Fruit fly (Drosophila melanogaster) whole organism, embryonic: ENCODE data around the gene Ugt35E2.

Experiments
- CG10431 ChIP-seq: fragments of 200-800 bp; sonication (Bioruptor generic); optimal IDR thresholded peaks from 3 replicates; lab custom pipeline; 2018; ENCODE audit warnings: missing biosample characterization, mild to moderate bottlenecking, missing genetic modification characterization
- CG10565 ChIP-seq: fragments of 200-800 bp; sonication (Bioruptor generic); optimal IDR thresholded peaks from 3 replicates; lab custom pipeline; 2016; ENCODE audit warnings: missing biosample characterization, mild to moderate bottlenecking, missing genetic modification characterization
- CG10979 ChIP-seq: fragments of 200-800 bp; sonication (Bioruptor generic); optimal IDR thresholded peaks from 2 replicates; lab custom pipeline; 2018; ENCODE audit warnings: missing biosample characterization, mild to moderate bottlenecking, missing genetic modification characterization, moderate library complexity
- CG14965 ChIP-seq: fragments of 200-800 bp; sonication (Bioruptor generic); optimal IDR thresholded peaks from 2 replicates; lab custom pipeline; 2016; ENCODE audit warnings: missing biosample characterization, missing genetic modification characterization, borderline replicate concordance
- CG18011 ChIP-seq: fragments of 200-800 bp; sonication (Bioruptor generic); optimal IDR thresholded peaks from 2 replicates; lab custom pipeline; 2017; ENCODE audit warnings: missing biosample characterization, missing genetic modification characterization, mild to moderate bottlenecking, moderate library complexity, missing genotype
- CG18262 ChIP-seq: fragments of 200-800 bp; optimal IDR thresholded peaks from 3 replicates; lab custom pipeline; 2019; ENCODE audit warnings: missing biosample characterization, mild to moderate bottlenecking, missing genetic modification characterization, moderate library complexity
- CG1832 ChIP-seq: fragments of 200-800 bp; sonication (Bioruptor generic); optimal IDR thresholded peaks from 2 replicates; lab custom pipeline; 2017; ENCODE audit warnings: missing biosample characterization, mild to moderate bottlenecking, missing genetic modification characterization, inconsistent platforms
- CG18599 ChIP-seq: fragments of 200-800 bp; sonication (Bioruptor generic); optimal IDR thresholded peaks from 3 replicates; lab custom pipeline; 2017; ENCODE audit warnings: missing biosample characterization, missing genetic modification characterization, mild to moderate bottlenecking, moderate library complexity, missing genetic modification reagents
- CG2199 ChIP-seq: fragments of 200-800 bp; sonication (Bioruptor generic); IDR thresholded peaks from 3 replicates; pipeline ENCODE4 v1.3.6; 2022; ENCODE audit warnings: missing biosample characterization, missing genetic modification characterization
- CG3163 ChIP-seq: fragments of 200-800 bp; sonication (Bioruptor generic); optimal IDR thresholded peaks from 3 replicates; lab custom pipeline; 2016; ENCODE audit warnings: missing biosample characterization, missing genetic modification characterization
- CG32772 ChIP-seq: fragments of 200-800 bp; sonication (Bioruptor generic); IDR thresholded peaks from 2 replicates; pipeline ENCODE4 v1.3.6; 2022; ENCODE audit warnings: missing biosample characterization, missing genetic modification characterization
- CG3726 ChIP-seq: fragments of 200-800 bp; sonication (Bioruptor generic); IDR thresholded peaks from 3 replicates; pipeline ENCODE4, ENCODE4 v1.3.6; 2022; ENCODE audit warnings: missing biosample characterization, missing genetic modification characterization
- CG43689 ChIP-seq: fragments of 200-800 bp; sonication (Bioruptor generic); IDR thresholded peaks from 2 replicates; pipeline ENCODE4 v1.3.6; 2022; ENCODE audit warnings: missing biosample characterization, missing genetic modification characterization
- CG4617 ChIP-seq: fragments of 200-800 bp; sonication (Bioruptor generic); optimal IDR thresholded peaks from 3 replicates; lab custom pipeline; 2016; ENCODE audit warnings: missing biosample characterization, missing genetic modification characterization, borderline replicate concordance
- CG6854 ChIP-seq: fragments of 200-800 bp; sonication (Bioruptor generic); optimal IDR thresholded peaks from 3 replicates; lab custom pipeline; 2017; ENCODE audit warnings: missing biosample characterization, mild to moderate bottlenecking, missing genetic modification characterization
- CG7963 ChIP-seq: fragments of 200-800 bp; sonication (Bioruptor generic); IDR thresholded peaks from 3 replicates; pipeline ENCODE4 v1.3.6; 2022; ENCODE audit warnings: missing biosample characterization, missing genetic modification characterization; ENCODE audit not compliant: partially characterized antibody
- CG8478 ChIP-seq: fragments of >200 bp; optimal IDR thresholded peaks from 2 replicates; lab custom pipeline; 2018
- CG8765 ChIP-seq: fragments of 200-800 bp; sonication (Bioruptor generic); IDR thresholded peaks from 2 replicates; pipeline ENCODE4 v1.3.6; 2022; ENCODE audit warnings: missing biosample characterization, missing genetic modification characterization
- CG9437 ChIP-seq: fragments of 200-800 bp; sonication (Bioruptor generic); optimal IDR thresholded peaks from 2 replicates; lab custom pipeline; 2018; ENCODE audit warnings: missing biosample characterization, mild to moderate bottlenecking, missing genetic modification characterization
- Deaf1 ChIP-seq: fragments of 200-800 bp; optimal IDR thresholded peaks from 3 replicates; lab custom pipeline; 2019; ENCODE audit warnings: missing biosample characterization, mild to moderate bottlenecking, missing genetic modification characterization, moderate library complexity
- Dfd ChIP-seq, 2 experiments: fragments of >200 bp; optimal IDR thresholded peaks; 2 replicates each; lab custom pipeline; 2017; ENCODE audit warnings: missing biosample characterization in 2 of 2, missing genetic modification characterization in 2 of 2
- Dref ChIP-seq: fragments of 200-800 bp; sonication (Bioruptor generic); IDR thresholded peaks from 2 replicates; pipeline ENCODE4 v1.3.6; 2022; ENCODE audit warnings: missing biosample characterization, missing genetic modification characterization
- Drgx ChIP-seq: fragments of 200-800 bp; sonication (Bioruptor generic); IDR thresholded peaks from 2 replicates; pipeline ENCODE4 v1.3.6; 2022; ENCODE audit warnings: missing biosample characterization, missing genetic modification characterization
- HLH3B ChIP-seq: fragments of 200-800 bp; sonication (Bioruptor generic); IDR thresholded peaks from 2 replicates; pipeline ENCODE4 v1.3.6; 2022; ENCODE audit warnings: missing biosample characterization, missing genetic modification characterization
- Kr ChIP-seq: fragments of 200-800 bp; sonication (Bioruptor generic); optimal IDR thresholded peaks from 2 replicates; lab custom pipeline; 2017; ENCODE audit warnings: missing biosample characterization, mild to moderate bottlenecking, missing genetic modification characterization
- MBD-R2 ChIP-seq: fragments of 200-800 bp; sonication (Bioruptor generic); IDR thresholded peaks from 2 replicates; pipeline ENCODE4 v1.3.6; 2022; ENCODE audit warnings: missing biosample characterization, missing genetic modification characterization
- NFAT ChIP-seq: fragments of 200-800 bp; sonication (Bioruptor generic); IDR thresholded peaks from 2 replicates; pipeline ENCODE4 v1.3.6; 2022; ENCODE audit warnings: missing biosample characterization, missing genetic modification characterization
- Opbp ChIP-seq: fragments of 200-800 bp; sonication (Bioruptor generic); IDR thresholded peaks from 3 replicates; pipeline ENCODE4 v1.3.6; 2022; ENCODE audit warnings: missing biosample characterization, missing genetic modification characterization; ENCODE audit not compliant: partially characterized antibody
- Sox102F ChIP-seq: fragments of 200-800 bp; sonication (Bioruptor generic); optimal IDR thresholded peaks from 2 replicates; lab custom pipeline; 2018; ENCODE audit warnings: missing biosample characterization, mild to moderate bottlenecking, missing genetic modification characterization, moderate library complexity
- Stat92E ChIP-seq, 3 experiments: fragments of >200 bp in 2 of 3; fragments of 200-800 bp in 1 of 3; sonication (Bioruptor generic) in 1 of 3; optimal IDR thresholded peaks; 2 replicates each; lab custom pipeline; 2017 to 2019; ENCODE audit warnings: missing biosample characterization in 3 of 3, missing genetic modification characterization in 3 of 3, mild to moderate bottlenecking in 1 of 3, moderate library complexity in 1 of 3
- ara ChIP-seq: fragments of 200-800 bp; sonication (Bioruptor generic); IDR thresholded peaks from 2 replicates; pipeline ENCODE4 v1.3.6; 2022; ENCODE audit warnings: missing biosample characterization, missing genetic modification characterization
- bab2 ChIP-seq: fragments of 200-800 bp; sonication (Bioruptor generic); optimal IDR thresholded peaks from 2 replicates; lab custom pipeline; 2016; ENCODE audit warnings: missing biosample characterization, missing genetic modification characterization
- bbx ChIP-seq: fragments of 200-800 bp; sonication (Bioruptor generic); IDR thresholded peaks from 2 replicates; pipeline ENCODE4 v1.3.6; 2022; ENCODE audit warnings: missing biosample characterization, missing genetic modification characterization; ENCODE audit not compliant: partially characterized antibody
- bigmax ChIP-seq: fragments of 200-800 bp; sonication (Bioruptor generic); optimal IDR thresholded peaks from 2 replicates; lab custom pipeline; 2018; ENCODE audit warnings: missing biosample characterization, mild to moderate bottlenecking, missing genetic modification characterization
- cas ChIP-seq: fragments of 200-800 bp; sonication (Bioruptor generic); IDR thresholded peaks from 2 replicates; pipeline ENCODE4 v1.3.6; 2022; ENCODE audit warnings: missing biosample characterization, missing genetic modification characterization
- caup ChIP-seq: fragments of 200-800 bp; sonication (Bioruptor generic); optimal IDR thresholded peaks from 3 replicates; lab custom pipeline; 2017; ENCODE audit warnings: missing biosample characterization, mild to moderate bottlenecking, missing genetic modification characterization, moderate library complexity; ENCODE audit not compliant: severe bottlenecking
- dati ChIP-seq: fragments of 200-800 bp; sonication (Bioruptor generic); IDR thresholded peaks from 2 replicates; pipeline ENCODE4 v1.3.6; 2022; ENCODE audit warnings: missing biosample characterization, missing genetic modification characterization
- emc ChIP-seq: fragments of 200-800 bp; sonication (Bioruptor generic); optimal IDR thresholded peaks from 2 replicates; lab custom pipeline; 2016; ENCODE audit warnings: missing biosample characterization, missing genetic modification characterization
- mirr ChIP-seq: fragments of 200-800 bp; sonication (Bioruptor generic); optimal IDR thresholded peaks from 3 replicates; lab custom pipeline; 2018; ENCODE audit warnings: missing biosample characterization, mild to moderate bottlenecking, missing genetic modification characterization
- nerfin-1 ChIP-seq: fragments of 200-800 bp; sonication (Bioruptor generic); optimal IDR thresholded peaks from 3 replicates; lab custom pipeline; 2019; ENCODE audit warnings: missing biosample characterization, mild to moderate bottlenecking, missing genetic modification characterization, moderate library complexity
- pb ChIP-seq: fragments of 200-800 bp; sonication (Bioruptor generic); optimal IDR thresholded peaks from 3 replicates; lab custom pipeline; 2016; ENCODE audit warnings: missing biosample characterization, missing genetic modification characterization
- pros ChIP-seq: fragments of 200-800 bp; sonication (Bioruptor generic); optimal IDR thresholded peaks from 3 replicates; lab custom pipeline; 2019; ENCODE audit warnings: missing biosample characterization, mild to moderate bottlenecking, missing genetic modification characterization, moderate library complexity
- scrt ChIP-seq: fragments of 200-800 bp; sonication (Bioruptor generic); optimal IDR thresholded peaks from 2 replicates; lab custom pipeline; 2018; ENCODE audit warnings: missing biosample characterization, mild to moderate bottlenecking, missing genetic modification characterization, moderate library complexity
- sqz ChIP-seq: fragments of 200-800 bp; sonication (Bioruptor generic); optimal IDR thresholded peaks from 3 replicates; lab custom pipeline; 2018; ENCODE audit warnings: missing biosample characterization, mild to moderate bottlenecking, missing genetic modification characterization
- stc ChIP-seq: fragments of 200-800 bp; sonication (Bioruptor generic); IDR thresholded peaks from 2 replicates; pipeline ENCODE4 v1.3.6; 2022; ENCODE audit warnings: missing biosample characterization, missing genetic modification characterization
- stwl ChIP-seq: fragments of 200-800 bp; sonication (Bioruptor generic); optimal IDR thresholded peaks from 3 replicates; lab custom pipeline; 2018; ENCODE audit warnings: missing biosample characterization, mild to moderate bottlenecking, missing genetic modification characterization, moderate library complexity
- zen ChIP-seq: fragments of 200-800 bp; sonication (Bioruptor generic); optimal IDR thresholded peaks from 3 replicates; lab custom pipeline; 2018; ENCODE audit warnings: missing biosample characterization, mild to moderate bottlenecking, missing genetic modification characterization, moderate library complexity
- zen2 ChIP-seq: fragments of 200-800 bp; sonication (Bioruptor generic); IDR thresholded peaks from 3 replicates; pipeline ENCODE4 v1.3.6; 2022; ENCODE audit warnings: missing biosample characterization, missing genetic modification characterization; ENCODE audit not compliant: partially characterized antibody

Gene Ugt35E2

dm6 chr3R:11211291-11212061, 43.7 kb upstream of the Ugt35E2 start (continued):
- peak; percentile 53; the same call in 1 of the 3 replicates for TF ChIP-seq CG3726 (GFP tag; lab: Robert Waterston, UW)
- TF ChIP-seq dati (GFP tag; lab: Robert Waterston, UW) = no peak
- peak; percentile 68 for TF ChIP-seq bab2 (GFP tag; lab: Kevin White, UChicago)
- TF ChIP-seq Kr (GFP tag; lab: Kevin White, UChicago) = no peak
- TF ChIP-seq CG32772 (GFP tag; lab: Robert Waterston, UW) = peak; percentile 61
- no peak for TF ChIP-seq CG10431
- 0 out of 2 replicates have a peak, but pooled peaks have one; percentile 31 for TF ChIP-seq bbx (GFP tag; lab: Robert Waterston, UW)
- peak; percentile 37 for TF ChIP-seq CG9437
- no peak for TF ChIP-seq nerfin-1 (tag; lab: Kevin White, UChicago)
- peak; percentile 99 for TF ChIP-seq bigmax (GFP tag; lab: Kevin White, UChicago)
- peak; percentile 74 for TF ChIP-seq HLH3B (GFP tag; lab: Robert Waterston, UW)
- TF ChIP-seq CG8478 (lab: Kevin White, UChicago) = no peak
- peak; percentile 56 for TF ChIP-seq caup (GFP tag; lab: Kevin White, UChicago)
- peak; percentile 34 for TF ChIP-seq CG3163 (GFP tag; lab: Kevin White, UChicago)
- TF ChIP-seq CG14965 (GFP tag; lab: Kevin White, UChicago) = no peak
- peak; percentile 67 for TF ChIP-seq stc (GFP tag; lab: Robert Waterston, UW)
- TF ChIP-seq CG43689 (GFP tag; lab: Robert Waterston, UW) = no peak
- TF ChIP-seq zen2 = no peak
- peak; percentile 65 for TF ChIP-seq CG4617
- peak; percentile 68 for TF ChIP-seq mirr (GFP tag; lab: Kevin White, UChicago)
- peak; percentile 61 for TF ChIP-seq CG18262
- peak; percentile 70 for TF ChIP-seq Drgx (GFP tag; lab: Robert Waterston, UW)
- TF ChIP-seq CG6854 (GFP tag; lab: Kevin White, UChicago) = peak; percentile 9
- TF ChIP-seq Stat92E (GFP tag; optimal IDR thresholded peaks at IDR 0.05; lab: Kevin White, UChicago) = no peak
- peak; percentile 53 for TF ChIP-seq zen
- TF ChIP-seq Sox102F (GFP tag; lab: Kevin White, UChicago) = peak; percentile 75
- no peak; the same call in 1 of the 2 replicates for TF ChIP-seq MBD-R2 (GFP tag; lab: Robert Waterston, UW)
- peak; percentile 73 for TF ChIP-seq CG18599 (GFP tag; lab: Kevin White, UChicago)
- peak; percentile 87 for TF ChIP-seq NFAT (GFP tag; lab: Robert Waterston, UW)
- peak; percentile 34 for TF ChIP-seq pros
- TF ChIP-seq sqz (GFP tag; lab: Kevin White, UChicago) = peak; percentile 10
- no peak for TF ChIP-seq Dfd (GFP tag; optimal IDR thresholded peaks at IDR 0.05; lab: Kevin White, UChicago)
- TF ChIP-seq pb (GFP tag; lab: Kevin White, UChicago) = peak; percentile 34
- TF ChIP-seq CG2199 (GFP tag; lab: Robert Waterston, UW) = 0 out of 3 replicates have a peak, but pooled peaks have one; percentile 28
- TF ChIP-seq emc (GFP tag; lab: Kevin White, UChicago) = peak; percentile 20
- TF ChIP-seq CG10979 = peak; percentile 50
- no peak for TF ChIP-seq CG7963 (GFP tag; lab: Robert Waterston, UW)
- TF ChIP-seq CG18011 (GFP tag; lab: Kevin White, UChicago) = peak; percentile 5
- no peak for TF ChIP-seq Opbp
- peak; percentile 8; the same call in 1 of the 2 replicates for TF ChIP-seq CG8765 (GFP tag; lab: Robert Waterston, UW)
- no peak for TF ChIP-seq stwl
- TF ChIP-seq Deaf1 (tag; lab: Kevin White, UChicago) = peak; percentile 35
- peak; percentile 67 for TF ChIP-seq ara (GFP tag; lab: Robert Waterston, UW)
- peak; percentile 99 for TF ChIP-seq scrt (GFP tag; lab: Kevin White, UChicago)
- TF ChIP-seq cas (GFP tag; lab: Robert Waterston, UW) = peak; percentile 44; the same call in 1 of the 2 replicates
- TF ChIP-seq CG10565 (GFP tag; lab: Kevin White, UChicago) = no peak
- TF ChIP-seq CG1832 (GFP tag; lab: Kevin White, UChicago) = peak; percentile 43
- TF ChIP-seq Dref (GFP tag; lab: Robert Waterston, UW) = peak; percentile 18; the same call in 1 of the 2 replicates
